Worm (Caenorhabditis elegans): ENCODE results near the gene Y25C1A.7.
A peak's percentile ranks its signal among the peaks of the same experiment; 100 is the strongest.
"Not testable (repeated sequence)": the region's sequence is repeated elsewhere in the genome, so short reads cannot be mapped to it uniquely, and the experiment has no call there.

Gene Y25C1A.7

ce11 chrII:3036344-3036743 lies 34.5 kb downstream of the Y25C1A.7 start:
- TF ChIP-seq ZK546.5 (tag; optimal IDR thresholded peaks at IDR 0.05) (no peak), egl-27 (tag; optimal IDR thresholded peaks at IDR 0.05) (no peak), elt-1 (tag; optimal IDR thresholded peaks at IDR 0.05) (no peak)

DNA sequence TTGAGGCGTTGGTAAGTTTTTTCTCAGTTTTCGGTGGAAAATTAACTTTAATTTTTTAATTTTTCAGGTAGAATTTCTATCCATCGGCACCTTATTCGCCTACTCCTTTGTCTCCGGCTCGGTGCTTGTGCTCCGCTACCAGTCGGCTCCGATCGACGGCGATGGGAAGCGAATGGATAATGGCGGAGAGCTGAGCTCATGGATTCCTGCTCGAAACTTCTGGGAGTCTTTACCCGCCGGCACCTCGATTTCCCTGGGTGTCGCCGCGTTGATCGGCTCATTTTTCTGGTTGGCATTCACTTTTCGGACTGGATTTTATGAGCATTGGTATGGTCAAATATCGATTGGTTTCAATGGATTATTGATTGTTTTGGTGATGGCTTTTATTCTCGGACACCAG lies 35.9 kb downstream of the Y25C1A.7 start:
- no peak for TF ChIP-seq blmp-1 (tag; optimal IDR thresholded peaks at IDR 0.05; ENCODE audit: insufficient read depth)
- TF ChIP-seq elt-3 (tag; optimal IDR thresholded peaks at IDR 0.05), result no peak
- TF ChIP-seq F13H6.1 (tag; optimal IDR thresholded peaks at IDR 0.05), result no peak
- TF ChIP-seq elt-1 (tag; optimal IDR thresholded peaks at IDR 0.05), result no peak
- no peak for TF ChIP-seq ztf-4 (tag; optimal IDR thresholded peaks at IDR 0.05)
- TF ChIP-seq ZK546.5 (tag; optimal IDR thresholded peaks at IDR 0.05), result no peak
- no peak for TF ChIP-seq ceh-16 (tag; optimal IDR thresholded peaks at IDR 0.05)
- TF ChIP-seq nhr-10 (tag; optimal IDR thresholded peaks at IDR 0.05), result no peak
- no peak for TF ChIP-seq nhr-25 (tag; optimal IDR thresholded peaks at IDR 0.05)

- not testable (repeated sequence) for TF ChIP-seq Y55F3AM.14 (GFP tag; optimal IDR thresholded peaks at IDR 0.05); nhr-23 (tag; optimal IDR thresholded peaks at IDR 0.05); skn-1 (tag; optimal IDR thresholded peaks at IDR 0.05)
Measured at ce11 chrII:3032480-3032879, 38.4 kb downstream of the Y25C1A.7 start, which contains the start of gene B0454.6. B0454.6 (plus strand) TSS chrII:3032780.

ce11 chrII:3030416-3030815 lies 40.4 kb downstream of the Y25C1A.7 start:
- TF ChIP-seq mab-5 (tag; optimal IDR thresholded peaks at IDR 0.05) (no peak), blmp-1 (tag; optimal IDR thresholded peaks at IDR 0.05; ENCODE audit: insufficient read depth) (peak; percentile 65)

- peak; percentile 6 for TF ChIP-seq blmp-1 (tag; optimal IDR thresholded peaks at IDR 0.05; ENCODE audit: insufficient read depth)
- no peak for TF ChIP-seq mbf-1 (tag; optimal IDR thresholded peaks at IDR 0.05)
- TF ChIP-seq nhr-25 (tag; optimal IDR thresholded peaks at IDR 0.05), result peak; percentile 17
Measured at ce11 chrII:3028264-3028663, 42.6 kb downstream of the Y25C1A.7 start.

DNA sequence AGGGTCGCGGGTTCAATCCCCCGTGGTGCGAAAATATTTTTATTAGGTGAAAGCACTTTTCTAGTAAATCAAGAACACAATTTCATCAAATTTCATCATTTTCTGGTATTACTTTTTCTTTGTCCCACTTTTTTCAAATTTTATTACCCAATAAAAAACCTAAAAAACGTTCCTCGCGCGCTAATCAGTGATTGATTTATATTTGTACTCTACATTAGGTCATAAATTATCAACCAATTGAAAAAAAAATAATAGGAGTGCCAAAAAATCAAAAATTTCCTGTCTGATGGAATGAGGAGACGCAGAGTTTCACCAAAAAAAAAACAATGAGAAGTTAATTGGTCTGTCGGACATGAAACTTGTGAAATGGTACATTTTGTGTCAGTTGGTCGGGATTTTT lies 46.2 kb downstream of the Y25C1A.7 start:
- TF ChIP-seq nhr-25 (tag; optimal IDR thresholded peaks at IDR 0.05) (no peak), sma-9 (GFP tag; optimal IDR thresholded peaks at IDR 0.05) (no peak), sma-9 (tag; optimal IDR thresholded peaks at IDR 0.05) (no peak), ZK546.5 (tag; optimal IDR thresholded peaks at IDR 0.05) (no peak), F13H6.1 (tag; optimal IDR thresholded peaks at IDR 0.05) (no peak), ztf-11 (tag; optimal IDR thresholded peaks at IDR 0.05) (no peak), mdl-1 (tag; optimal IDR thresholded peaks at IDR 0.05) (no peak), nhr-129 (tag; optimal IDR thresholded peaks at IDR 0.05) (no peak), ama-1 (optimal IDR thresholded peaks at IDR 0.05) (no peak), nhr-11 (tag; optimal IDR thresholded peaks at IDR 0.05) (no peak), lin-39 (tag; optimal IDR thresholded peaks at IDR 0.05) (no peak), lin-11 (tag; optimal IDR thresholded peaks at IDR 0.05) (no peak), unc-55 (GFP tag; optimal IDR thresholded peaks at IDR 0.05) (no peak), unc-39 (tag; optimal IDR thresholded peaks at IDR 0.05) (no peak), skn-1 (tag; optimal IDR thresholded peaks at IDR 0.05) (no peak)

ce11 chrII:3023381-3023935 lies 47.4 kb downstream of the Y25C1A.7 start, which contains the start of gene clec-2:
clec-2 (minus strand) TSS chrII:3023431.
- TF ChIP-seq mab-5 (tag; optimal IDR thresholded peaks at IDR 0.05) (no peak), gmeb-1 (tag; optimal IDR thresholded peaks at IDR 0.05) (no peak), unc-55 (GFP tag; optimal IDR thresholded peaks at IDR 0.05) (no peak), sma-3 (GFP tag; optimal IDR thresholded peaks at IDR 0.05) (no peak), dmd-4 (tag; optimal IDR thresholded peaks at IDR 0.05) (no peak), ama-1 (optimal IDR thresholded peaks at IDR 0.05) (no peak), zag-1 (tag; optimal IDR thresholded peaks at IDR 0.05) (no peak), nhr-237 (tag; optimal IDR thresholded peaks at IDR 0.05) (no peak), lin-39 (tag; optimal IDR thresholded peaks at IDR 0.05) (no peak), unc-62 (GFP tag; optimal IDR thresholded peaks at IDR 0.05) (no peak), F13H6.1 (tag; optimal IDR thresholded peaks at IDR 0.05) (no peak), C34F6.9 (tag; optimal IDR thresholded peaks at IDR 0.05) (no peak), nhr-12 (tag; optimal IDR thresholded peaks at IDR 0.05) (no peak), R02D3.7 (tag; optimal IDR thresholded peaks at IDR 0.05) (no peak)
